Fruit fly (Drosophila melanogaster) whole organism, embryonic: ENCODE data around the gene CG32554.

Experiments
- CG10209 ChIP-seq: fragments of 200-800 bp; sonication (Bioruptor generic); optimal IDR thresholded peaks from 3 replicates; lab custom pipeline; 2017; ENCODE audit warnings: missing biosample characterization, mild to moderate bottlenecking, missing genetic modification characterization, missing genetic modification reagents
- CG12942 ChIP-seq: fragments of 200-800 bp; sonication (Bioruptor generic); optimal IDR thresholded peaks from 3 replicates; lab custom pipeline; 2016; ENCODE audit warnings: missing biosample characterization, missing genetic modification characterization
- CG1647 ChIP-seq: fragments of 200-800 bp; sonication (Bioruptor generic); optimal IDR thresholded peaks from 3 replicates; lab custom pipeline; 2016; ENCODE audit warnings: missing biosample characterization, missing genetic modification characterization
- CG16815 ChIP-seq: fragments of 200-800 bp; sonication (Bioruptor generic); optimal IDR thresholded peaks from 3 replicates; lab custom pipeline; 2017; ENCODE audit warnings: missing biosample characterization, mild to moderate bottlenecking, missing genetic modification characterization
- CG17568 ChIP-seq: fragments of 200-800 bp; sonication (Bioruptor generic); optimal IDR thresholded peaks from 2 replicates; lab custom pipeline; 2018; ENCODE audit warnings: missing biosample characterization, mild to moderate bottlenecking, missing genetic modification characterization, moderate library complexity
- CG18599 ChIP-seq: fragments of 200-800 bp; sonication (Bioruptor generic); optimal IDR thresholded peaks from 3 replicates; lab custom pipeline; 2017; ENCODE audit warnings: missing biosample characterization, missing genetic modification characterization, mild to moderate bottlenecking, moderate library complexity, missing genetic modification reagents
- CG2202 ChIP-seq: fragments of 200-800 bp; sonication (Bioruptor generic); optimal IDR thresholded peaks from 2 replicates; lab custom pipeline; 2018; ENCODE audit warnings: missing biosample characterization, mild to moderate bottlenecking, missing genetic modification characterization
- CG31441 ChIP-seq: fragments of 200-800 bp; sonication (Bioruptor generic); IDR thresholded peaks from 2 replicates; pipeline ENCODE4 v1.3.6; 2022; ENCODE audit warnings: missing biosample characterization, missing genetic modification characterization
- CG34376 ChIP-seq: fragments of 200-800 bp; sonication (Bioruptor generic); optimal IDR thresholded peaks from 2 replicates; lab custom pipeline; 2018; ENCODE audit warnings: missing biosample characterization, mild to moderate bottlenecking, missing genetic modification characterization
- CG4282 ChIP-seq: fragments of 200-800 bp; sonication (Bioruptor generic); optimal IDR thresholded peaks from 2 replicates; lab custom pipeline; 2016; ENCODE audit warnings: missing biosample characterization, missing genetic modification characterization
- CG4360 ChIP-seq: fragments of 200-800 bp; sonication (Bioruptor generic); IDR thresholded peaks from 2 replicates; pipeline ENCODE4 v1.3.6; 2022; ENCODE audit warnings: missing biosample characterization, missing genetic modification characterization
- CG5180 ChIP-seq: fragments of 200-800 bp; sonication (Bioruptor generic); optimal IDR thresholded peaks from 3 replicates; lab custom pipeline; 2017; ENCODE audit warnings: missing biosample characterization, missing genetic modification characterization, mild to moderate bottlenecking, moderate library complexity, missing genetic modification reagents
- CG6765 ChIP-seq: fragments of 200-800 bp; sonication (Bioruptor generic); optimal IDR thresholded peaks from 3 replicates; lab custom pipeline; 2017; ENCODE audit warnings: missing biosample characterization, mild to moderate bottlenecking, missing genetic modification characterization
- CG6813 ChIP-seq: fragments of 200-800 bp; sonication (Bioruptor generic); optimal IDR thresholded peaks from 2 replicates; lab custom pipeline; 2017; ENCODE audit warnings: missing biosample characterization, missing genetic modification characterization, mild to moderate bottlenecking, moderate library complexity, missing genetic modification reagents
- CG7357 ChIP-seq: fragments of 200-800 bp; sonication (Bioruptor generic); IDR thresholded peaks from 3 replicates; pipeline ENCODE4 v1.3.6; 2022; ENCODE audit warnings: missing biosample characterization, missing genetic modification characterization
- CG7786 ChIP-seq: fragments of 200-800 bp; sonication (Bioruptor generic); optimal IDR thresholded peaks from 2 replicates; lab custom pipeline; 2016; ENCODE audit warnings: missing biosample characterization, missing genetic modification characterization
- CG9817 ChIP-seq: fragments of 200-800 bp; sonication (Bioruptor generic); optimal IDR thresholded peaks from 2 replicates; lab custom pipeline; 2018; ENCODE audit warnings: missing biosample characterization, mild to moderate bottlenecking, missing genetic modification characterization, moderate library complexity
- D ChIP-seq, 2 experiments: fragments of 200-800 bp in 1 of 2; fragments of >200 bp in 1 of 2; sonication (Bioruptor generic) in 1 of 2; optimal IDR thresholded peaks; 2 replicates in 1 of 2; 3 replicates in 1 of 2; lab custom pipeline; 2017; ENCODE audit warnings: mild to moderate bottlenecking in 1 of 2, missing biosample characterization in 1 of 2, missing genetic modification characterization in 1 of 2, missing genetic modification reagents in 1 of 2
- Deaf1 ChIP-seq: fragments of 200-800 bp; optimal IDR thresholded peaks from 3 replicates; lab custom pipeline; 2019; ENCODE audit warnings: missing biosample characterization, mild to moderate bottlenecking, missing genetic modification characterization, moderate library complexity
- Dek ChIP-seq: fragments of 200-800 bp; sonication (Bioruptor generic); optimal IDR thresholded peaks from 3 replicates; lab custom pipeline; 2019; ENCODE audit warnings: missing biosample characterization, mild to moderate bottlenecking, missing genetic modification characterization, moderate library complexity
- Dip2 ChIP-seq: fragments of 200-800 bp; sonication (Bioruptor generic); IDR thresholded peaks from 2 replicates; pipeline ENCODE4 v1.3.6; 2022; ENCODE audit warnings: missing biosample characterization, missing genetic modification characterization
- ERR ChIP-seq: fragments of 200-800 bp; sonication (Bioruptor generic); optimal IDR thresholded peaks from 2 replicates; lab custom pipeline; 2016; ENCODE audit warnings: missing biosample characterization, missing genetic modification characterization
- Elba2 ChIP-seq: fragments of 200-800 bp; sonication (Bioruptor generic); optimal IDR thresholded peaks from 3 replicates; lab custom pipeline; 2016; ENCODE audit warnings: missing biosample characterization, missing genetic modification characterization
- Ets65A ChIP-seq: fragments of 200-800 bp; sonication (Bioruptor generic); peaks from one replicate; lab custom pipeline; 2016; ENCODE audit warnings: missing biosample characterization, missing genetic modification characterization
- H15 ChIP-seq: fragments of 200-800 bp; sonication (Bioruptor generic); IDR thresholded peaks from 3 replicates; pipeline ENCODE4 v1.3.6; 2022; ENCODE audit warnings: missing biosample characterization, missing genetic modification characterization
- H2.0 ChIP-seq: fragments of 200-800 bp; sonication (Bioruptor generic); IDR thresholded peaks from 2 replicates; pipeline ENCODE4 v1.3.6; 2022; ENCODE audit warnings: missing biosample characterization, missing genetic modification characterization
- NfI ChIP-seq: fragments of 200-800 bp; sonication (Bioruptor generic); optimal IDR thresholded peaks from 3 replicates; lab custom pipeline; 2018; ENCODE audit warnings: missing biosample characterization, mild to moderate bottlenecking, missing genetic modification characterization, moderate library complexity
- Sin3A ChIP-seq: fragments of >200 bp; optimal IDR thresholded peaks from 2 replicates; lab custom pipeline; 2018
- Sry-δ ChIP-seq: fragments of 200-800 bp; sonication (Bioruptor generic); optimal IDR thresholded peaks from 2 replicates; lab custom pipeline; 2016; ENCODE audit warnings: missing biosample characterization, missing genetic modification characterization
- bowl ChIP-seq: fragments of 200-800 bp; sonication (Bioruptor generic); IDR thresholded peaks from 2 replicates; pipeline ENCODE4 v1.3.6; 2022; ENCODE audit warnings: missing biosample characterization, missing genetic modification characterization
- crc ChIP-seq: fragments of 200-800 bp; sonication (Bioruptor generic); optimal IDR thresholded peaks from 2 replicates; lab custom pipeline; 2016; ENCODE audit warnings: missing biosample characterization, missing genetic modification characterization
- croc ChIP-seq: fragments of 200-800 bp; sonication (Bioruptor generic); conservative IDR thresholded peaks from 3 replicates; pipeline ENCODE4 v1.3.6; 2022; ENCODE audit warnings: missing biosample characterization, missing genetic modification characterization
- dysf ChIP-seq: fragments of 200-800 bp; sonication (Bioruptor generic); IDR thresholded peaks from 3 replicates; pipeline ENCODE4 v1.3.6; 2022; ENCODE audit warnings: missing biosample characterization, missing genetic modification characterization
- exex ChIP-seq: fragments of 200-800 bp; sonication (Bioruptor generic); optimal IDR thresholded peaks from 4 replicates; lab custom pipeline; 2018; ENCODE audit warnings: missing biosample characterization, mild to moderate bottlenecking, missing genetic modification characterization, moderate library complexity
- gcm2 ChIP-seq: fragments of 200-800 bp; sonication (Bioruptor generic); optimal IDR thresholded peaks from 2 replicates; lab custom pipeline; 2016; ENCODE audit warnings: missing biosample characterization, missing genetic modification characterization
- gsb ChIP-seq: fragments of 200-800 bp; sonication (Bioruptor generic); IDR thresholded peaks from 2 replicates; pipeline ENCODE4 v1.3.6; 2022; ENCODE audit warnings: missing biosample characterization, missing genetic modification characterization
- ham ChIP-seq: fragments of 200-800 bp; sonication (Bioruptor generic); IDR thresholded peaks from 2 replicates; pipeline ENCODE4 v1.3.6; 2022; ENCODE audit warnings: missing biosample characterization, missing genetic modification characterization
- hth ChIP-seq: fragments of >200 bp; optimal IDR thresholded peaks from 2 replicates; lab custom pipeline; 2017; ENCODE audit warnings: inconsistent platforms
- kah ChIP-seq: fragments of 200-800 bp; sonication (Bioruptor generic); optimal IDR thresholded peaks from 2 replicates; lab custom pipeline; 2018; ENCODE audit warnings: missing biosample characterization, mild to moderate bottlenecking, missing genetic modification characterization
- mld ChIP-seq: fragments of 200-800 bp; sonication (Bioruptor generic); IDR thresholded peaks from 3 replicates; pipeline ENCODE4 v1.3.6; 2022; ENCODE audit warnings: missing biosample characterization, missing genetic modification characterization; ENCODE audit not compliant: partially characterized antibody
- nerfin-1 ChIP-seq: fragments of 200-800 bp; sonication (Bioruptor generic); optimal IDR thresholded peaks from 3 replicates; lab custom pipeline; 2019; ENCODE audit warnings: missing biosample characterization, mild to moderate bottlenecking, missing genetic modification characterization, moderate library complexity
- odd ChIP-seq: fragments of 200-800 bp; sonication (Bioruptor generic); optimal IDR thresholded peaks from 2 replicates; lab custom pipeline; 2017; ENCODE audit warnings: missing biosample characterization, mild to moderate bottlenecking, missing genetic modification characterization
- p53 ChIP-seq: fragments of 200-800 bp; sonication (Bioruptor generic); optimal IDR thresholded peaks from 2 replicates; lab custom pipeline; 2016; ENCODE audit warnings: missing biosample characterization, missing genetic modification characterization
- peb ChIP-seq: fragments of 200-800 bp; sonication (Bioruptor generic); IDR thresholded peaks from 2 replicates; pipeline ENCODE4 v1.3.6; 2022; ENCODE audit warnings: missing biosample characterization, missing genetic modification characterization
- pzg ChIP-seq: fragments of 200-800 bp; sonication (Bioruptor generic); optimal IDR thresholded peaks from 3 replicates; lab custom pipeline; 2018; ENCODE audit warnings: missing biosample characterization, mild to moderate bottlenecking, missing genetic modification characterization, moderate library complexity
- sc ChIP-seq, 3 experiments: fragments of >200 bp in 2 of 3; fragments of 200-800 bp in 1 of 3; sonication (Bioruptor generic) in 1 of 3; optimal IDR thresholded peaks; 2 replicates in 2 of 3; 3 replicates in 1 of 3; lab custom pipeline; 2017; ENCODE audit warnings: mild to moderate bottlenecking in 1 of 3, missing biosample characterization in 1 of 3, missing genetic modification characterization in 1 of 3, missing genetic modification reagents in 1 of 3
- sd ChIP-seq: fragments of 200-800 bp; sonication (Bioruptor generic); optimal IDR thresholded peaks from 3 replicates; lab custom pipeline; 2018; ENCODE audit warnings: missing biosample characterization, mild to moderate bottlenecking, missing genetic modification characterization, moderate library complexity
- sens ChIP-seq: fragments of 200-800 bp; sonication (Bioruptor generic); peaks from one replicate; lab custom pipeline; 2016; ENCODE audit warnings: missing biosample characterization, missing genetic modification characterization
- sens-2 ChIP-seq: fragments of 200-800 bp; sonication (Bioruptor generic); IDR thresholded peaks from 2 replicates; pipeline ENCODE4 v1.3.6; 2022; ENCODE audit warnings: missing biosample characterization, missing genetic modification characterization
- seq ChIP-seq: fragments of 200-800 bp; sonication (Bioruptor generic); IDR thresholded peaks from 2 replicates; pipeline ENCODE4 v1.3.6; 2022; ENCODE audit warnings: missing biosample characterization, missing genetic modification characterization
- sob ChIP-seq: fragments of 200-800 bp; sonication (Bioruptor generic); IDR thresholded peaks from 2 replicates; pipeline ENCODE4 v1.3.6; 2022; ENCODE audit warnings: missing biosample characterization, missing genetic modification characterization
- unpg ChIP-seq: fragments of 200-800 bp; sonication (Bioruptor generic); optimal IDR thresholded peaks from 3 replicates; lab custom pipeline; 2018; ENCODE audit warnings: missing biosample characterization, mild to moderate bottlenecking, missing genetic modification characterization, moderate library complexity

The CG32554 gene

DNA sequence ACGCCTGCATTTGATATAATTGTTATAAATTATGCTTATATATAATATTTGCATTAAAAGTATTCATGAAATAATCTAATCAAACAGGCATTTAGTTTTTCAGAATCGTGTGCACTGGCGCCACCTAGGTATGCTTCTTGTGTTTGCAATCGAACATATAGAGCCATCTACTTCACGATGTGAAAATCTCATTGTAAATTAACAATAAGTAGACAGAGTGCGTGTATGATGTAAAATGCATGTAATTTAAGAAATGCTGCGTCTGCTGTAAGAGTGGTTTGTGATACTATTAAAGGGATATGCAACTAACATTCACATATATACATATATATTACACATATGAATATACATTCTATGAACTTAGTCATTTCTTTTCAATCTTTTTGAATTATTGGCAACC is 32.2 kb downstream of the CG32554 start (continued):
- TF ChIP-seq CG31441 (GFP tag; lab: Robert Waterston, UW) = no peak
- TF ChIP-seq CG6813 (GFP tag; lab: Kevin White, UChicago) = no peak
- TF ChIP-seq sens (GFP tag; lab: Kevin White, UChicago) = peak; percentile 62
- TF ChIP-seq croc (GFP tag; lab: Robert Waterston, UW) = no peak; the same call in 2 of the 3 replicates
- TF ChIP-seq unpg (GFP tag; lab: Kevin White, UChicago) = no peak
- no peak for TF ChIP-seq CG7786 (GFP tag; lab: Kevin White, UChicago)
- no peak for TF ChIP-seq Elba2 (GFP tag; lab: Kevin White, UChicago)
- TF ChIP-seq sens-2 = no peak
- TF ChIP-seq CG6765 (GFP tag; lab: Kevin White, UChicago) = no peak
- TF ChIP-seq Sin3A = no peak
- peak; percentile 29 for TF ChIP-seq CG12942
- TF ChIP-seq peb (GFP tag; lab: Robert Waterston, UW) = no peak
- peak; percentile 16 for TF ChIP-seq Dek (tag; lab: Kevin White, UChicago)
- TF ChIP-seq p53 (GFP tag; lab: Kevin White, UChicago) = no peak
- no peak for TF ChIP-seq gcm2
- TF ChIP-seq CG5180 (GFP tag; lab: Kevin White, UChicago) = no peak
- no peak for TF ChIP-seq nerfin-1 (tag; lab: Kevin White, UChicago)
- TF ChIP-seq dysf = peak; percentile 42; the same call in 1 of the 3 replicates
- TF ChIP-seq exex (tag; lab: Kevin White, UChicago) = no peak
- TF ChIP-seq H2.0 (GFP tag; lab: Robert Waterston, UW) = 0 out of 2 replicates have a peak, but pooled peaks have one; percentile 21
- TF ChIP-seq CG17568 (GFP tag; lab: Kevin White, UChicago) = no peak
- no peak for TF ChIP-seq CG2202 (tag; lab: Kevin White, UChicago)
- no peak for TF ChIP-seq CG16815
- TF ChIP-seq bowl (GFP tag; lab: Robert Waterston, UW) = no peak
- no peak for TF ChIP-seq CG1647 (GFP tag; lab: Kevin White, UChicago)
- TF ChIP-seq gsb (GFP tag; lab: Robert Waterston, UW) = no peak
- TF ChIP-seq Deaf1 (tag; lab: Kevin White, UChicago) = no peak
- TF ChIP-seq ham = no peak
- peak; percentile 17 for TF ChIP-seq pzg (GFP tag; lab: Kevin White, UChicago)
- TF ChIP-seq crc (GFP tag; lab: Kevin White, UChicago) = no peak
- TF ChIP-seq CG18599 (GFP tag; lab: Kevin White, UChicago) = no peak
- TF ChIP-seq H15 (GFP tag; lab: Robert Waterston, UW) = no peak
- no peak for TF ChIP-seq CG7357 (GFP tag; lab: Robert Waterston, UW)
- no peak for TF ChIP-seq Sry-δ (GFP tag; lab: Kevin White, UChicago)
- TF ChIP-seq CG4360 = no peak
- TF ChIP-seq NfI (GFP tag; lab: Kevin White, UChicago) = peak; percentile 22
- TF ChIP-seq ERR (GFP tag; lab: Kevin White, UChicago) = no peak
- TF ChIP-seq sd (tag; lab: Kevin White, UChicago) = peak; percentile 35
- peak; percentile 95 for TF ChIP-seq Ets65A (GFP tag; lab: Kevin White, UChicago)
- no peak for TF ChIP-seq CG4282
- peak; percentile 98 for TF ChIP-seq Dip2 (GFP tag; lab: Robert Waterston, UW)
- TF ChIP-seq hth (lab: Kevin White, UChicago) = no peak
- no peak for TF ChIP-seq mld (GFP tag; lab: Robert Waterston, UW)
- no peak for TF ChIP-seq kah (GFP tag; lab: Kevin White, UChicago)
- no peak for TF ChIP-seq odd (GFP tag; lab: Kevin White, UChicago)
- no peak for TF ChIP-seq sc (optimal IDR thresholded peaks at IDR 0.05; lab: Kevin White, UChicago)
- no peak for TF ChIP-seq sc (GFP tag; optimal IDR thresholded peaks at IDR 0.05; lab: Kevin White, UChicago)
- no peak for TF ChIP-seq seq
- TF ChIP-seq sob = no peak
- TF ChIP-seq CG9817 (tag; lab: Kevin White, UChicago) = peak; percentile 57
- TF ChIP-seq CG34376 (GFP tag; lab: Kevin White, UChicago) = no peak
- TF ChIP-seq CG10209 (GFP tag; lab: Kevin White, UChicago) = no peak
- no peak for TF ChIP-seq D (optimal IDR thresholded peaks at IDR 0.05; lab: Kevin White, UChicago)
- no peak for TF ChIP-seq D (GFP tag; optimal IDR thresholded peaks at IDR 0.05; lab: Kevin White, UChicago)
